Fruit fly (Drosophila melanogaster) whole organism, embryonic: ENCODE results near the gene CG7702.

Experiments
- Awh ChIP-seq: fragments of 200-800 bp; sonication (Bioruptor generic); IDR thresholded peaks from 2 replicates; pipeline ENCODE4, ENCODE4 v1.3.6; 2022; ENCODE audit warnings: missing biosample characterization, missing genetic modification characterization
- Blimp-1 ChIP-seq: fragments of 200-800 bp; sonication (Bioruptor generic); optimal IDR thresholded peaks from 3 replicates; lab custom pipeline; 2018; ENCODE audit warnings: missing biosample characterization, missing genetic modification characterization, mild to moderate bottlenecking, moderate library complexity, missing genetic modification reagents
- Bteb2 ChIP-seq: fragments of 200-800 bp; sonication (Bioruptor generic); optimal IDR thresholded peaks from 2 replicates; lab custom pipeline; 2016; ENCODE audit warnings: missing biosample characterization, missing genetic modification characterization
- CG10147 ChIP-seq: fragments of 200-800 bp; sonication (Bioruptor generic); optimal IDR thresholded peaks from 2 replicates; lab custom pipeline; 2019; ENCODE audit warnings: missing biosample characterization, mild to moderate bottlenecking, missing genetic modification characterization, moderate library complexity
- CG10209 ChIP-seq: fragments of 200-800 bp; sonication (Bioruptor generic); optimal IDR thresholded peaks from 3 replicates; lab custom pipeline; 2017; ENCODE audit warnings: missing biosample characterization, mild to moderate bottlenecking, missing genetic modification characterization, missing genetic modification reagents
- CG10366 ChIP-seq: fragments of 200-800 bp; sonication (Bioruptor generic); IDR thresholded peaks from 2 replicates; pipeline ENCODE4 v1.3.6; 2022; ENCODE audit warnings: missing biosample characterization, missing genetic modification characterization
- CG12942 ChIP-seq: fragments of 200-800 bp; sonication (Bioruptor generic); optimal IDR thresholded peaks from 3 replicates; lab custom pipeline; 2016; ENCODE audit warnings: missing biosample characterization, missing genetic modification characterization
- CG14050 ChIP-seq: fragments of 200-800 bp; sonication (Bioruptor generic); IDR thresholded peaks from 3 replicates; pipeline ENCODE4 v1.3.6; 2022; ENCODE audit warnings: missing biosample characterization, missing genetic modification characterization
- CG15269 ChIP-seq: fragments of 200-800 bp; sonication (Bioruptor generic); optimal IDR thresholded peaks from 2 replicates; lab custom pipeline; 2018; ENCODE audit warnings: missing biosample characterization, mild to moderate bottlenecking, missing genetic modification characterization, moderate library complexity
- CG2116 ChIP-seq: fragments of 200-800 bp; sonication (Bioruptor generic); optimal IDR thresholded peaks from 3 replicates; lab custom pipeline; 2018; ENCODE audit warnings: missing biosample characterization, mild to moderate bottlenecking, missing genetic modification characterization
- CG33213 ChIP-seq: fragments of 200-800 bp; sonication (Bioruptor generic); optimal IDR thresholded peaks from 3 replicates; lab custom pipeline; 2016; ENCODE audit warnings: missing biosample characterization, missing genetic modification characterization
- CG3726 ChIP-seq: fragments of 200-800 bp; sonication (Bioruptor generic); IDR thresholded peaks from 3 replicates; pipeline ENCODE4, ENCODE4 v1.3.6; 2022; ENCODE audit warnings: missing biosample characterization, missing genetic modification characterization
- CG4282 ChIP-seq: fragments of 200-800 bp; sonication (Bioruptor generic); optimal IDR thresholded peaks from 2 replicates; lab custom pipeline; 2016; ENCODE audit warnings: missing biosample characterization, missing genetic modification characterization
- CG6689 ChIP-seq: fragments of 200-800 bp; sonication (Bioruptor generic); IDR thresholded peaks from 2 replicates; pipeline ENCODE4 v1.3.6; 2022; ENCODE audit warnings: missing biosample characterization, missing genetic modification characterization
- CG8478 ChIP-seq: fragments of >200 bp; optimal IDR thresholded peaks from 2 replicates; lab custom pipeline; 2018
- Chrac-16 ChIP-seq: fragments of 200-800 bp; sonication (Bioruptor generic); optimal IDR thresholded peaks from 3 replicates; lab custom pipeline; 2016; ENCODE audit warnings: missing biosample characterization, missing genetic modification characterization
- CoRest ChIP-seq: fragments of 200-800 bp; sonication (Bioruptor generic); optimal IDR thresholded peaks from 3 replicates; lab custom pipeline; 2018; ENCODE audit warnings: missing biosample characterization, mild to moderate bottlenecking, missing genetic modification characterization, moderate library complexity
- Dad ChIP-seq: fragments of 200-800 bp; sonication (Bioruptor generic); optimal IDR thresholded peaks from 3 replicates; lab custom pipeline; 2016; ENCODE audit warnings: missing biosample characterization, missing genetic modification characterization
- Dbx ChIP-seq: fragments of 200-800 bp; sonication (Bioruptor generic); IDR thresholded peaks from 3 replicates; pipeline ENCODE4 v1.3.6; 2022; ENCODE audit warnings: missing biosample characterization, missing genetic modification characterization
- ERR ChIP-seq: fragments of 200-800 bp; sonication (Bioruptor generic); optimal IDR thresholded peaks from 2 replicates; lab custom pipeline; 2016; ENCODE audit warnings: missing biosample characterization, missing genetic modification characterization
- Elba2 ChIP-seq: fragments of 200-800 bp; sonication (Bioruptor generic); optimal IDR thresholded peaks from 3 replicates; lab custom pipeline; 2016; ENCODE audit warnings: missing biosample characterization, missing genetic modification characterization
- Ets97D ChIP-seq: fragments of 200-800 bp; sonication (Bioruptor generic); optimal IDR thresholded peaks from 3 replicates; lab custom pipeline; 2016; ENCODE audit warnings: missing biosample characterization, missing genetic modification characterization
- HLH54F ChIP-seq: fragments of 200-800 bp; sonication (Bioruptor generic); optimal IDR thresholded peaks from 3 replicates; lab custom pipeline; 2016; ENCODE audit warnings: missing biosample characterization, missing genetic modification characterization
- Kr ChIP-seq: fragments of 200-800 bp; sonication (Bioruptor generic); optimal IDR thresholded peaks from 2 replicates; lab custom pipeline; 2017; ENCODE audit warnings: missing biosample characterization, mild to moderate bottlenecking, missing genetic modification characterization
- Mad ChIP-seq: fragments of 200-800 bp; sonication (Bioruptor generic); optimal IDR thresholded peaks from 2 replicates; lab custom pipeline; 2016; ENCODE audit warnings: missing biosample characterization, missing genetic modification characterization
- NfI ChIP-seq: fragments of 200-800 bp; sonication (Bioruptor generic); optimal IDR thresholded peaks from 3 replicates; lab custom pipeline; 2018; ENCODE audit warnings: missing biosample characterization, mild to moderate bottlenecking, missing genetic modification characterization, moderate library complexity
- Sin3A ChIP-seq: fragments of >200 bp; optimal IDR thresholded peaks from 2 replicates; lab custom pipeline; 2018
- Six4 ChIP-seq: fragments of 200-800 bp; sonication (Bioruptor generic); optimal IDR thresholded peaks from 2 replicates; lab custom pipeline; 2016; ENCODE audit warnings: missing biosample characterization, missing genetic modification characterization
- ac ChIP-seq: fragments of 200-800 bp; sonication (Bioruptor generic); optimal IDR thresholded peaks from 3 replicates; lab custom pipeline; 2017; ENCODE audit warnings: missing biosample characterization, mild to moderate bottlenecking, missing genetic modification characterization
- bcd ChIP-seq: fragments of 200-800 bp; sonication (Bioruptor generic); optimal IDR thresholded peaks from 2 replicates; lab custom pipeline; 2017; ENCODE audit warnings: missing biosample characterization, mild to moderate bottlenecking, missing genetic modification characterization
- bsh ChIP-seq, 2 experiments: fragments of 200-800 bp; sonication (Bioruptor generic); optimal IDR thresholded peaks; 2 replicates each; lab custom pipeline; 2017 to 2018; ENCODE audit warnings: mild to moderate bottlenecking in 2 of 2, missing biosample characterization in 2 of 2, missing genetic modification characterization in 2 of 2, moderate library complexity in 1 of 2
- cato ChIP-seq: fragments of 200-800 bp; sonication (Bioruptor generic); optimal IDR thresholded peaks from 2 replicates; lab custom pipeline; 2016; ENCODE audit warnings: missing biosample characterization, missing genetic modification characterization, borderline replicate concordance
- crc ChIP-seq: fragments of 200-800 bp; sonication (Bioruptor generic); optimal IDR thresholded peaks from 2 replicates; lab custom pipeline; 2016; ENCODE audit warnings: missing biosample characterization, missing genetic modification characterization
- dati ChIP-seq: fragments of 200-800 bp; sonication (Bioruptor generic); IDR thresholded peaks from 2 replicates; pipeline ENCODE4 v1.3.6; 2022; ENCODE audit warnings: missing biosample characterization, missing genetic modification characterization
- dysf ChIP-seq: fragments of 200-800 bp; sonication (Bioruptor generic); IDR thresholded peaks from 3 replicates; pipeline ENCODE4 v1.3.6; 2022; ENCODE audit warnings: missing biosample characterization, missing genetic modification characterization
- esg ChIP-seq: fragments of 200-800 bp; sonication (Bioruptor generic); conservative IDR thresholded peaks from 2 replicates; pipeline ENCODE4 v1.3.6; 2022; ENCODE audit warnings: missing biosample characterization, missing genetic modification characterization
- gt ChIP-seq: fragments of 200-800 bp; sonication (Bioruptor generic); IDR thresholded peaks from 2 replicates; pipeline ENCODE4 v1.3.6; 2022; ENCODE audit warnings: missing biosample characterization, missing genetic modification characterization
- hkb ChIP-seq, 2 experiments: fragments of 200-800 bp in 1 of 2; fragments of >200 bp in 1 of 2; sonication (Bioruptor generic) in 1 of 2; IDR thresholded peaks in 1 of 2; optimal IDR thresholded peaks in 1 of 2; 2 replicates each; pipeline versions ENCODE4 v1.3.6 to Lab custom; 2017 to 2022; ENCODE audit warnings: missing biosample characterization in 1 of 2, missing genetic modification characterization in 1 of 2
- jumu ChIP-seq: fragments of 200-800 bp; sonication (Bioruptor generic); optimal IDR thresholded peaks from 3 replicates; lab custom pipeline; 2016; ENCODE audit warnings: missing biosample characterization, missing genetic modification characterization
- mld ChIP-seq: fragments of 200-800 bp; sonication (Bioruptor generic); IDR thresholded peaks from 3 replicates; pipeline ENCODE4 v1.3.6; 2022; ENCODE audit warnings: missing biosample characterization, missing genetic modification characterization; ENCODE audit not compliant: partially characterized antibody
- oc ChIP-seq: fragments of 200-800 bp; sonication (Bioruptor generic); optimal IDR thresholded peaks from 2 replicates; lab custom pipeline; 2018; ENCODE audit warnings: missing biosample characterization, mild to moderate bottlenecking, missing genetic modification characterization, moderate library complexity
- pho ChIP-seq: fragments of 200-800 bp; sonication (Bioruptor generic); optimal IDR thresholded peaks from 2 replicates; lab custom pipeline; 2016; ENCODE audit warnings: missing biosample characterization, missing genetic modification characterization
- prd ChIP-seq, 3 experiments: fragments of >200 bp in 2 of 3; fragments of 200-800 bp in 1 of 3; sonication (Bioruptor generic) in 1 of 3; optimal IDR thresholded peaks in 2 of 3; IDR thresholded peaks in 1 of 3; 2 replicates in 2 of 3; 3 replicates in 1 of 3; pipeline versions ENCODE4 v1.3.6 to Lab custom; 2017 to 2022; ENCODE audit warnings: missing biosample characterization in 1 of 3, missing genetic modification characterization in 1 of 3
- psq ChIP-seq: fragments of 200-800 bp; sonication (Bioruptor generic); optimal IDR thresholded peaks from 2 replicates; lab custom pipeline; 2017; ENCODE audit warnings: missing biosample characterization, missing genetic modification characterization
- stwl ChIP-seq: fragments of 200-800 bp; sonication (Bioruptor generic); optimal IDR thresholded peaks from 3 replicates; lab custom pipeline; 2018; ENCODE audit warnings: missing biosample characterization, mild to moderate bottlenecking, missing genetic modification characterization, moderate library complexity
- trem ChIP-seq: fragments of 200-800 bp; optimal IDR thresholded peaks from 3 replicates; lab custom pipeline; 2019; ENCODE audit warnings: missing biosample characterization, mild to moderate bottlenecking, missing genetic modification characterization, moderate library complexity
- unc-4 ChIP-seq: fragments of 200-800 bp; sonication (Bioruptor generic); IDR thresholded peaks from 2 replicates; pipeline ENCODE4 v1.3.6; 2022; ENCODE audit warnings: missing biosample characterization, missing genetic modification characterization; ENCODE audit not compliant: partially characterized antibody
- usp ChIP-seq: fragments of >200 bp; optimal IDR thresholded peaks from 2 replicates; lab custom pipeline; 2017; ENCODE audit warnings: missing biosample characterization, missing genetic modification characterization
- vvl ChIP-seq: fragments of 200-800 bp; sonication (Bioruptor generic); IDR thresholded peaks from 2 replicates; pipeline ENCODE4 v1.3.6; 2022; ENCODE audit warnings: missing biosample characterization, missing genetic modification characterization
- zen ChIP-seq: fragments of 200-800 bp; sonication (Bioruptor generic); optimal IDR thresholded peaks from 3 replicates; lab custom pipeline; 2018; ENCODE audit warnings: missing biosample characterization, mild to moderate bottlenecking, missing genetic modification characterization, moderate library complexity

CG7702 gene

dm6 chr3R:18670441-18671111, 1.4 kb downstream of the CG7702 start (continued):
- TF ChIP-seq Bteb2 (GFP tag; lab: Kevin White, UChicago): no peak
- TF ChIP-seq dysf (GFP tag; lab: Robert Waterston, UW): 0 out of 3 replicates have a peak, but pooled peaks have one; percentile 35
- TF ChIP-seq hkb (optimal IDR thresholded peaks at IDR 0.05; lab: Kevin White, UChicago): no peak
- TF ChIP-seq hkb (GFP tag; IDR thresholded peaks at IDR 0.05; lab: Robert Waterston, UW): peak; percentile 70; the same call in 1 of the 2 replicates
- peak; percentile 2 for TF ChIP-seq bcd (GFP tag; lab: Kevin White, UChicago)
- TF ChIP-seq Ets97D (GFP tag; lab: Kevin White, UChicago): no peak
- TF ChIP-seq Elba2: no peak
- TF ChIP-seq oc (tag; lab: Kevin White, UChicago): peak; percentile 3
- TF ChIP-seq Kr (GFP tag; lab: Kevin White, UChicago): no peak
- no peak for TF ChIP-seq Dad (GFP tag; lab: Kevin White, UChicago)
- peak; percentile 7 for TF ChIP-seq trem (tag; lab: Kevin White, UChicago)
- no peak for TF ChIP-seq CG10147
- TF ChIP-seq Sin3A: no peak
- TF ChIP-seq vvl (GFP tag; lab: Robert Waterston, UW): 0 out of 2 replicates have a peak, but pooled peaks have one; percentile 19
- TF ChIP-seq CG3726: no peak
- TF ChIP-seq CoRest: peak; percentile 67
- peak; percentile 8 for TF ChIP-seq CG12942 (GFP tag; lab: Kevin White, UChicago)
- TF ChIP-seq psq (GFP tag; lab: Kevin White, UChicago): no peak
- TF ChIP-seq CG6689 (GFP tag; lab: Robert Waterston, UW): peak; percentile 27; the same call in 1 of the 2 replicates
- TF ChIP-seq Six4 (GFP tag; lab: Kevin White, UChicago): peak; percentile 0
- TF ChIP-seq dati (GFP tag; lab: Robert Waterston, UW): no peak
- TF ChIP-seq HLH54F (GFP tag; lab: Kevin White, UChicago): no peak
- TF ChIP-seq usp (GFP tag; lab: Kevin White, UChicago): no peak
- TF ChIP-seq CG4282 (GFP tag; lab: Kevin White, UChicago): no peak
- no peak for TF ChIP-seq stwl (tag; lab: Kevin White, UChicago)
- no peak for TF ChIP-seq cato (GFP tag; lab: Kevin White, UChicago)
- TF ChIP-seq Blimp-1 (GFP tag; lab: Kevin White, UChicago): peak; percentile 95
- TF ChIP-seq Chrac-16 (GFP tag; lab: Kevin White, UChicago): peak; percentile 1
- TF ChIP-seq CG10209: peak; percentile 2
- TF ChIP-seq esg (GFP tag; lab: Robert Waterston, UW): 0 out of 2 replicates have a peak, but pooled peaks have one; percentile 20
- TF ChIP-seq jumu (GFP tag; lab: Kevin White, UChicago): peak; percentile 34
- TF ChIP-seq CG15269 (tag; lab: Kevin White, UChicago): peak; percentile 50
- TF ChIP-seq Mad (GFP tag; lab: Kevin White, UChicago): no peak
- TF ChIP-seq ERR (GFP tag; lab: Kevin White, UChicago): no peak
- TF ChIP-seq pho (GFP tag; lab: Kevin White, UChicago): no peak
- peak; percentile 27; the same call in 1 of the 2 replicates for TF ChIP-seq Awh (GFP tag; lab: Robert Waterston, UW)
- peak in 1 of 2 experiments; percentile 72 for TF ChIP-seq bsh (GFP tag; optimal IDR thresholded peaks at IDR 0.05; lab: Kevin White, UChicago)
- TF ChIP-seq CG8478 (lab: Kevin White, UChicago): no peak
- no peak for TF ChIP-seq CG33213 (GFP tag; lab: Kevin White, UChicago)
- no peak for TF ChIP-seq CG14050
- TF ChIP-seq CG10366: no peak
- TF ChIP-seq mld: no peak
- TF ChIP-seq crc: no peak
- no peak for TF ChIP-seq CG2116
- no peak for TF ChIP-seq gt
- no peak for TF ChIP-seq unc-4 (GFP tag; lab: Robert Waterston, UW)
- TF ChIP-seq NfI (GFP tag; lab: Kevin White, UChicago): peak; percentile 14
- no peak for TF ChIP-seq prd (optimal IDR thresholded peaks at IDR 0.05; lab: Kevin White, UChicago)
- peak; percentile 51 for TF ChIP-seq prd (GFP tag; IDR thresholded peaks at IDR 0.05; lab: Robert Waterston, UW)
- no peak for TF ChIP-seq zen (tag; lab: Kevin White, UChicago)
- no peak for TF ChIP-seq Dbx
- no peak for TF ChIP-seq ac (GFP tag; lab: Kevin White, UChicago)
